Worm (Caenorhabditis elegans) whole organism, L3 larva: Measurements from ENCODE around the gene lurp-3.

ENCODE experiments used
- ZK546.5 ChIP-seq: sonication (generic microtip); optimal IDR thresholded peaks from 2 replicates; lab custom pipeline; 2017; ENCODE audit warnings: missing biosample characterization, missing genetic modification characterization
- aly-2 ChIP-seq: fragments of 150-350 bp; optimal IDR thresholded peaks from 2 replicates; lab custom pipeline; 2014; ENCODE audit warnings: missing biosample characterization, missing genetic modification characterization
- ceh-82 ChIP-seq: fragments of 150-350 bp; optimal IDR thresholded peaks from 2 replicates; lab custom pipeline; 2014; ENCODE audit warnings: missing biosample characterization, missing genetic modification characterization
- ceh-9 ChIP-seq: sonication (generic microtip); optimal IDR thresholded peaks from 2 replicates; lab custom pipeline; 2018; ENCODE audit warnings: missing biosample characterization, missing genetic modification characterization
- daf-12 ChIP-seq: fragments of 150-350 bp; optimal IDR thresholded peaks from 2 replicates; lab custom pipeline; 2014; ENCODE audit warnings: missing biosample characterization, missing genetic modification reagents, missing genetic modification characterization
- egl-5 ChIP-seq: fragments of 150-350 bp; optimal IDR thresholded peaks from 2 replicates; lab custom pipeline; 2017; ENCODE audit warnings: missing biosample characterization, missing genetic modification reagents, missing genetic modification characterization, inconsistent platforms
- elt-1 ChIP-seq: fragments of 150-350 bp; optimal IDR thresholded peaks from 2 replicates; lab custom pipeline; 2014; ENCODE audit warnings: missing biosample characterization, missing genetic modification characterization
- eor-1 ChIP-seq, 2 experiments: fragments of 150-350 bp; optimal IDR thresholded peaks; 2 replicates each; lab custom pipeline; 2014 to 2018; ENCODE audit warnings: missing biosample characterization in 2 of 2, missing genetic modification characterization in 2 of 2
- fkh-10 ChIP-seq: sonication (generic microtip); optimal IDR thresholded peaks from 2 replicates; lab custom pipeline; 2017; ENCODE audit warnings: missing biosample characterization, missing genetic modification reagents, missing genetic modification characterization
- fkh-2 ChIP-seq: fragments of 150-350 bp; optimal IDR thresholded peaks from 2 replicates; lab custom pipeline; 2014; ENCODE audit warnings: missing biosample characterization, missing genetic modification reagents, missing genetic modification characterization
- fos-1 ChIP-seq: fragments of 150-350 bp; optimal IDR thresholded peaks from 2 replicates; lab custom pipeline; 2014; ENCODE audit warnings: missing biosample characterization, missing genetic modification characterization
- lsy-12 ChIP-seq: sonication (generic microtip); optimal IDR thresholded peaks from 2 replicates; lab custom pipeline; 2016; ENCODE audit warnings: mild to moderate bottlenecking, missing genetic modification characterization, missing compliant biosample characterization
- mml-1 ChIP-seq: fragments of 150-350 bp; sonication (generic microtip); optimal IDR thresholded peaks from 3 replicates; lab custom pipeline; 2014; ENCODE audit warnings: missing biosample characterization, missing genetic modification characterization
- nfya-1 ChIP-seq: sonication (generic microtip); optimal IDR thresholded peaks from 2 replicates; lab custom pipeline; 2017; ENCODE audit warnings: missing genetic modification characterization, mild to moderate bottlenecking, missing compliant biosample characterization, antibody characterized with exemption, moderate library complexity; ENCODE audit not compliant: insufficient read depth
- nhr-11 ChIP-seq: fragments of 150-350 bp; optimal IDR thresholded peaks from 2 replicates; lab custom pipeline; 2014; ENCODE audit warnings: missing biosample characterization, missing genetic modification characterization
- nhr-23 ChIP-seq: fragments of 150-350 bp; optimal IDR thresholded peaks from 2 replicates; lab custom pipeline; 2014; ENCODE audit warnings: missing biosample characterization, missing genetic modification reagents, missing genetic modification characterization
- nhr-237 ChIP-seq: fragments of 150-350 bp; optimal IDR thresholded peaks from 2 replicates; lab custom pipeline; 2014; ENCODE audit warnings: missing biosample characterization, missing genetic modification characterization
- nhr-43 ChIP-seq: sonication (generic microtip); optimal IDR thresholded peaks from 2 replicates; lab custom pipeline; 2016; ENCODE audit warnings: mild to moderate bottlenecking, missing genetic modification characterization, missing compliant biosample characterization; ENCODE audit not compliant: poor library complexity, severe bottlenecking
- nhr-77 ChIP-seq: fragments of 150-350 bp; optimal IDR thresholded peaks from 2 replicates; lab custom pipeline; 2014; ENCODE audit warnings: missing biosample characterization, missing genetic modification characterization
- pqm-1 ChIP-seq: fragments of 150-350 bp; optimal IDR thresholded peaks from 2 replicates; lab custom pipeline; 2017; ENCODE audit warnings: missing biosample characterization, missing genetic modification characterization, inconsistent platforms
- skn-1 ChIP-seq: fragments of 150-350 bp; optimal IDR thresholded peaks from 2 replicates; lab custom pipeline; 2014; ENCODE audit warnings: missing biosample characterization, missing genetic modification characterization
- snpc-4 ChIP-seq: fragments of 150-350 bp; optimal IDR thresholded peaks from 2 replicates; lab custom pipeline; 2014; ENCODE audit warnings: missing biosample characterization, missing genetic modification characterization
- tbx-2 ChIP-seq: sonication (generic microtip); optimal IDR thresholded peaks from 2 replicates; lab custom pipeline; 2016; ENCODE audit warnings: mild to moderate bottlenecking, missing genetic modification characterization, missing compliant biosample characterization
- zag-1 ChIP-seq: fragments of 150-350 bp; optimal IDR thresholded peaks from 2 replicates; lab custom pipeline; 2014; ENCODE audit warnings: missing biosample characterization, missing genetic modification characterization

The lurp-3 gene

DNA sequence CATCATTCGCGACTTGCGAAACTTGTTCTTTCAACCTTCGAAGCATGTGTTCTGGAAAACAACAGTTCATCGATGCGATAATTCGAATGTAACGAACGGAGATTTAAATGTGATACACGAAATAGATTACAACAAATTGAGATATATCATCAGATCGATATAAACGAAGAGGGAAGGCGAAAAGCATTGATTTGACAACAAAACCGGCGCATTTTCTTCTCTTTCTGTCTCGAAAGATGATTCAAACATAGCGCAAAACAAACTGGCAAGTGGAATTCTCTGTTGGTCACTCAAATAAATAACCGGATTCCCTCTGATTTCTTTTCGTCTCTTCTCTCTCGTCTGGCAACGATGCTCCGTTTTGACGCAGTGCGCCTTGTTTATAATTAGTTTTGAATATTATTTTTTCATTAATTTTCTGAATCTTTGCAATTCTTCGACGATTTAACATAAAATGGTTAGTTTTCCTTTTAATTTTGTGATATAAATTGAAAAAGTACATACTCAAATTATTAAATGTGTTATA, 41.8 kb downstream of the lurp-3 start, which contains the start of the genes eea-1 and gut-2 (continued):
- TF ChIP-seq snpc-4 (tag; lab: Kevin White, UChicago) = peak; percentile 79
- no peak for TF ChIP-seq zag-1 (tag; lab: Kevin White, UChicago)
- TF ChIP-seq nhr-237 (tag; lab: Kevin White, UChicago) = no peak

- no peak for TF ChIP-seq fos-1 (tag; lab: Kevin White, UChicago)
- TF ChIP-seq zag-1 (tag; lab: Kevin White, UChicago) = no peak
- TF ChIP-seq nhr-77 = no peak
- no peak for TF ChIP-seq ceh-9 (tag; lab: Kevin White, UChicago)
- TF ChIP-seq egl-5 = no peak
- TF ChIP-seq aly-2 (tag; lab: Kevin White, UChicago) = no peak
- no peak for TF ChIP-seq fkh-2 (tag; lab: Kevin White, UChicago)
- no peak for TF ChIP-seq pqm-1 (tag; lab: Kevin White, UChicago)
- TF ChIP-seq nhr-237 (tag; lab: Kevin White, UChicago) = no peak
- TF ChIP-seq fkh-10 = no peak
- no peak for TF ChIP-seq nfya-1 (tag; lab: Kevin White, UChicago)
- TF ChIP-seq elt-1 (tag; lab: Kevin White, UChicago) = no peak
- no peak for TF ChIP-seq ceh-82 (tag; lab: Kevin White, UChicago)
- TF ChIP-seq nhr-23 (tag; lab: Kevin White, UChicago) = no peak
Measured at ce11 chrV:13499227-13499626, 43.7 kb downstream of the lurp-3 start.

DNA sequence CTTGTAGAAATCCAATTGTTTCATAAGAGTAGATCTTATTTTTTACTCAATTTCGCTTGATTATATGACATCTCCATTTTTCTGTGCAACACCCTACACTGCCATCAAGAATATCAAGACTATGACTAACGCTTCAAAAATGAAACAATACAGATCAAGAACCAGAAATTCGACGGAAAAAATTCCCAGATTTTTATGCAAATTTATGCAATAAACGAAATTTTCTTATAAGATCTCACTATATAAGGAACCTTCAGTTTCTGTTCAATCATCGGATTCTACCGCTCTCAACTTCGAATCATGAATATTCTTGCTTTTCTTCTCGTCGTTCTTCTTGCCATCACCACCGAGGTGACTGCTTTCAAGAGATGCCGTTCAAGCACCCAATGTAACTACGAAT, 50.8 kb downstream of the lurp-3 start, which contains the start of gene R11G10.4:
Gene R11G10.4, plus strand, starts transcription at position 301 of the 400 bp plus-strand sequence.
- no peak for TF ChIP-seq skn-1
- TF ChIP-seq tbx-2 (tag; lab: Kevin White, UChicago) = no peak
- no peak for TF ChIP-seq nhr-43 (tag; lab: Kevin White, UChicago)
- TF ChIP-seq egl-5 = no peak
- no peak for TF ChIP-seq nhr-11 (tag; lab: Kevin White, UChicago)
- no peak for TF ChIP-seq ZK546.5 (tag; lab: Kevin White, UChicago)
- no peak for TF ChIP-seq fkh-10
- no peak for TF ChIP-seq zag-1 (tag; lab: Kevin White, UChicago)
- TF ChIP-seq mml-1 (tag; lab: Kevin White, UChicago) = no peak
- TF ChIP-seq daf-12 (tag; lab: Kevin White, UChicago) = no peak
- no peak for TF ChIP-seq lsy-12 (tag; lab: Kevin White, UChicago)
- TF ChIP-seq eor-1 (tag; optimal IDR thresholded peaks at IDR 0.05; lab: Kevin White, UChicago) = no peak
